Fruit fly (Drosophila melanogaster) whole organism, adult: ENCODE results near the gene Sam-S.

Source experiments
- CG11617 ChIP-seq: fragments of 200-800 bp; sonication (Bioruptor generic); optimal IDR thresholded peaks from 2 replicates; lab custom pipeline; 2017; ENCODE audit warnings: mild to moderate bottlenecking, missing biosample characterization, missing genetic modification reagents, missing genetic modification characterization
- CG1620 ChIP-seq: fragments of 200-800 bp; sonication (Bioruptor generic); optimal IDR thresholded peaks from 2 replicates; lab custom pipeline; 2016; ENCODE audit warnings: missing biosample characterization, missing genetic modification characterization
- CG5204 ChIP-seq: fragments of 200-800 bp; sonication (Bioruptor generic); optimal IDR thresholded peaks from 2 replicates; lab custom pipeline; 2016; ENCODE audit warnings: missing biosample characterization, missing genetic modification characterization
- CG7045 ChIP-seq: fragments of 200-800 bp; sonication (Bioruptor generic); optimal IDR thresholded peaks from 2 replicates; lab custom pipeline; 2017; ENCODE audit warnings: missing biosample characterization, mild to moderate bottlenecking, missing genetic modification characterization
- Hr96 ChIP-seq: fragments of 200-800 bp; sonication (Bioruptor generic); optimal IDR thresholded peaks from 2 replicates; lab custom pipeline; 2016; ENCODE audit warnings: missing biosample characterization, missing genetic modification characterization
- Mnt ChIP-seq: fragments of 200-800 bp; sonication (Bioruptor generic); optimal IDR thresholded peaks from 2 replicates; lab custom pipeline; 2016; ENCODE audit warnings: missing biosample characterization, mild to moderate bottlenecking, missing genetic modification characterization
- bab1 ChIP-seq: fragments of 200-800 bp; sonication (Bioruptor generic); optimal IDR thresholded peaks from 3 replicates; lab custom pipeline; 2019; ENCODE audit warnings: missing biosample characterization, mild to moderate bottlenecking, missing genetic modification characterization, moderate library complexity
- kay ChIP-seq: fragments of 200-800 bp; sonication (Bioruptor generic); peaks from one replicate; lab custom pipeline; 2016; ENCODE audit warnings: missing biosample characterization, missing genetic modification characterization, borderline replicate concordance
- pad ChIP-seq: fragments of 200-800 bp; sonication (Bioruptor generic); optimal IDR thresholded peaks from 3 replicates; lab custom pipeline; 2017; ENCODE audit warnings: missing biosample characterization, missing genetic modification characterization, mild to moderate bottlenecking, moderate library complexity, missing genetic modification reagents
- tj ChIP-seq: fragments of 200-800 bp; sonication (Bioruptor generic); optimal IDR thresholded peaks from 3 replicates; lab custom pipeline; 2017; ENCODE audit warnings: missing biosample characterization, mild to moderate bottlenecking, missing genetic modification characterization, moderate library complexity

DNA sequence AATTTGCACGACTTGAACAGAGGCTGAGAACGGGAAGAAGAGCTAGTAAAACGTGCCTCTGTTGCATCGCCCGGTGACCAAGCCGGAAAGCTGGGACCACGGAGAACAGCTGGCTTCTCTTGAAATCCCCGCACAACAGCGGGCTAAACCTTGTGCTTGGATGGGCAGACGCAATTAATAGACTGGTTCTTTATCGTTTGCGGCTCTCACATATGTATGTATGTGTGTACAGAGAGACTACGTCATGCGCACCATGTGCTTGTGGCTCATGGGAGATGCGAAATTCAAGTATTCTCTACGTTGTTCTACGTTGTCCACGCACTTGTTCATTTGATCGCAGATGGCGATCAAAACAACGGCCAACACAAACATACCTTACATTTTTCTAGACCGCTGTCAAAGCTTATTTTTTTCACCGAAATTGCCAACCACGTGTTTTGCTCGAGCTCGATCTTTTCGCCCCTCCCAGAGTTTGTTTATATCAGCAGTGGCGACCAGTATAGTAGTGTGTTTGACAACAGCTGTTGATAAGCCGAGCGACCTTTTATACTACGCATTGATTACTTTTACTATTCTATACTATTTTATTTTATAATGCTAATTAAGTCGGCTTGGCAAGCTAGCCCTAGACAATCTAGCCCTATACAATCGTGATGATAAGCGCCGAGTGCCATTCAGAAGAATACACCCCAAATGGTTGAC is 2.5 kb downstream of the Sam-S start:
- no peak for TF ChIP-seq Hr96 (GFP tag; lab: Kevin White, UChicago)
- TF ChIP-seq Mnt (GFP tag; lab: Kevin White, UChicago): peak; percentile 96
- TF ChIP-seq pad (GFP tag; lab: Kevin White, UChicago): no peak
- no peak for TF ChIP-seq tj (GFP tag; lab: Kevin White, UChicago)
- TF ChIP-seq CG11617: no peak
- no peak for TF ChIP-seq CG7045
- no peak for TF ChIP-seq CG1620 (GFP tag; lab: Kevin White, UChicago)
- TF ChIP-seq bab1 (GFP tag; lab: Kevin White, UChicago): no peak
- TF ChIP-seq CG5204 (GFP tag; lab: Kevin White, UChicago): no peak
- TF ChIP-seq kay (GFP tag; lab: Kevin White, UChicago): peak; percentile 95
